Worm (Caenorhabditis elegans) whole organism, mixed stage, embryonic: ENCODE measurements around the gene cid-1.

ENCODE experiments used
- ces-1 ChIP-seq: fragments of 150-350 bp; optimal IDR thresholded peaks from 2 replicates; lab custom pipeline; 2014; ENCODE audit warnings: missing biosample characterization, missing genetic modification reagents, missing genetic modification characterization
- drap-1 ChIP-seq: fragments of 200-800 bp; sonication (Bioruptor generic); optimal IDR thresholded peaks from 3 replicates; lab custom pipeline; 2018; ENCODE audit warnings: mild to moderate bottlenecking, missing genetic modification characterization, missing compliant biosample characterization
- elt-3 ChIP-seq: fragments of 150-350 bp; optimal IDR thresholded peaks from 2 replicates; lab custom pipeline; 2014; ENCODE audit warnings: missing biosample characterization, missing genetic modification characterization
- lsy-2 ChIP-seq: fragments of 150-350 bp; optimal IDR thresholded peaks from 2 replicates; lab custom pipeline; 2014; ENCODE audit warnings: missing biosample characterization, missing genetic modification characterization
- nhr-237 ChIP-seq: fragments of 150-350 bp; optimal IDR thresholded peaks from 2 replicates; lab custom pipeline; 2014; ENCODE audit warnings: missing biosample characterization, missing genetic modification characterization
- nhr-28 ChIP-seq: fragments of 150-350 bp; optimal IDR thresholded peaks from 2 replicates; lab custom pipeline; 2014; ENCODE audit warnings: missing biosample characterization, missing genetic modification characterization
- pha-4 ChIP-seq: fragments of 150-350 bp; optimal IDR thresholded peaks from 2 replicates; lab custom pipeline; 2018; ENCODE audit warnings: missing biosample characterization, missing genetic modification reagents, missing genetic modification characterization
- snpc-4 ChIP-seq: fragments of 150-350 bp; optimal IDR thresholded peaks from 2 replicates; lab custom pipeline; 2014; ENCODE audit warnings: missing biosample characterization, missing genetic modification characterization
- unc-62 ChIP-seq: fragments of 150-350 bp; optimal IDR thresholded peaks from 2 replicates; lab custom pipeline; 2014; ENCODE audit warnings: missing biosample characterization, missing genetic modification reagents, missing genetic modification characterization
- ztf-11 ChIP-seq: fragments of 150-350 bp; optimal IDR thresholded peaks from 2 replicates; lab custom pipeline; 2014; ENCODE audit warnings: missing biosample characterization, missing genetic modification characterization

- TF ChIP-seq pha-4 (no peak), unc-62 (GFP tag; lab: Kevin White, UChicago) (no peak), ces-1 (GFP tag; lab: Kevin White, UChicago) (no peak), lsy-2 (no peak), ztf-11 (no peak), nhr-28 (tag; lab: Kevin White, UChicago) (no peak), nhr-237 (tag; lab: Kevin White, UChicago) (no peak), drap-1 (GFP tag; lab: Kevin White, UChicago) (no peak), snpc-4 (no peak), elt-3 (tag; lab: Kevin White, UChicago) (no peak)
These were observed 45.0 kb downstream of the cid-1 start, which contains the start of gene ZC155.2 for ce11 chrIII:5218687-5219086.
